4 fruit fly cellular contexts compared by ENCODE assay signal in genomic region chr3R:7947349-7947748, dm6.
TF ChIP-seq lines count a peak whose summit lies in the region.

No protein-coding gene starts in this region.

- TF ChIP-seq CTCF in whole organism, embryonic (GFP tag; optimal IDR thresholded peaks at IDR 0.05; lab: Kevin White, UChicago), result no peak

TF ChIP-seq in whole organism, adult, 20 proteins besides CTCF, POLR2A, EP300 and RAD21:
- TF ChIP-seq CG5204 (GFP tag; optimal IDR thresholded peaks at IDR 0.05; lab: Kevin White, UChicago) (no peak), kay (GFP tag; lab: Kevin White, UChicago; ENCODE audit: borderline replicate concordance) (peak; percentile 97), ovo (GFP tag; optimal IDR thresholded peaks at IDR 0.05; lab: Kevin White, UChicago) (no peak), CG1620 (GFP tag; optimal IDR thresholded peaks at IDR 0.05; lab: Kevin White, UChicago) (no peak), CG7045 (GFP tag; optimal IDR thresholded peaks at IDR 0.05; lab: Kevin White, UChicago) (peak; percentile 4), CG33017 (tag; optimal IDR thresholded peaks at IDR 0.05; lab: Kevin White, UChicago) (peak; percentile 40), cic (GFP tag; optimal IDR thresholded peaks at IDR 0.05; lab: Kevin White, UChicago) (peak; percentile 92), bab1 (GFP tag; optimal IDR thresholded peaks at IDR 0.05; lab: Kevin White, UChicago) (peak; percentile 50), Mnt (GFP tag; optimal IDR thresholded peaks at IDR 0.05; lab: Kevin White, UChicago) (peak; percentile 96), cnc (optimal IDR thresholded peaks at IDR 0.05; lab: Kevin White, UChicago) (no peak), toe (GFP tag; optimal IDR thresholded peaks at IDR 0.05; lab: Kevin White, UChicago) (peak; percentile 41), Clk (GFP tag; optimal IDR thresholded peaks at IDR 0.05; lab: Kevin White, UChicago) (peak; percentile 52), CG12768 (GFP tag; optimal IDR thresholded peaks at IDR 0.05; lab: Kevin White, UChicago) (peak; percentile 83), tj (GFP tag; optimal IDR thresholded peaks at IDR 0.05; lab: Kevin White, UChicago) (peak; percentile 80), CG7101 (tag; optimal IDR thresholded peaks at IDR 0.05; lab: Kevin White, UChicago) (peak; percentile 5), CG14711 (tag; optimal IDR thresholded peaks at IDR 0.05; lab: Kevin White, UChicago) (peak; percentile 18), CG11617 (GFP tag; optimal IDR thresholded peaks at IDR 0.05; lab: Kevin White, UChicago) (peak; percentile 24), Crg-1 (GFP tag; optimal IDR thresholded peaks at IDR 0.05; lab: Kevin White, UChicago) (no peak), Hr96 (GFP tag; optimal IDR thresholded peaks at IDR 0.05; lab: Kevin White, UChicago) (peak; percentile 44), pad (GFP tag; optimal IDR thresholded peaks at IDR 0.05; lab: Kevin White, UChicago) (peak; percentile 28)

TF ChIP-seq in whole organism, embryonic, 481 proteins besides CTCF, POLR2A, EP300 and RAD21:
- TF ChIP-seq cad (GFP tag; optimal IDR thresholded peaks at IDR 0.05; lab: Kevin White, UChicago), result no peak
- TF ChIP-seq al (GFP tag; IDR thresholded peaks at IDR 0.05; lab: Robert Waterston, UW), result no peak
- peak; percentile 22; the same call in 1 of the 3 replicates for TF ChIP-seq CG2199 (GFP tag; IDR thresholded peaks at IDR 0.05; lab: Robert Waterston, UW)
- peak; percentile 49 for TF ChIP-seq Nf-YB (GFP tag; optimal IDR thresholded peaks at IDR 0.05; lab: Kevin White, UChicago)
- TF ChIP-seq lola (GFP tag; optimal IDR thresholded peaks at IDR 0.05; lab: Kevin White, UChicago), result no peak
- TF ChIP-seq Drgx (GFP tag; IDR thresholded peaks at IDR 0.05; lab: Robert Waterston, UW), result peak; percentile 57; the same call in 1 of the 2 replicates
- no peak for TF ChIP-seq zfh2 (GFP tag; optimal IDR thresholded peaks at IDR 0.05; lab: Kevin White, UChicago)
- TF ChIP-seq cg (GFP tag; optimal IDR thresholded peaks at IDR 0.05; lab: Kevin White, UChicago), result peak; percentile 13
- peak in 1 of 2 experiments; percentile 25 for TF ChIP-seq Trl (optimal IDR thresholded peaks at IDR 0.05; lab: Kevin White, UChicago)
- no peak for TF ChIP-seq Trl (GFP tag; optimal IDR thresholded peaks at IDR 0.05; lab: Kevin White, UChicago)
- peak; percentile 20 for TF ChIP-seq twi (tag; optimal IDR thresholded peaks at IDR 0.05; lab: Kevin White, UChicago)
- TF ChIP-seq CG14441 (GFP tag; IDR thresholded peaks at IDR 0.05; lab: Robert Waterston, UW), result no peak

TF ChIP-seq in whole organism, prepupa, 60 proteins besides CTCF, POLR2A, EP300 and RAD21:
- TF ChIP-seq lz (GFP tag; optimal IDR thresholded peaks at IDR 0.05; lab: Kevin White, UChicago), result no peak
- TF ChIP-seq CG10669 (GFP tag; optimal IDR thresholded peaks at IDR 0.05; lab: Kevin White, UChicago), result no peak
- no peak for TF ChIP-seq CG3032 (tag; optimal IDR thresholded peaks at IDR 0.05; lab: Kevin White, UChicago)
- 0 out of 3 replicates have a peak, but pooled peaks have one; percentile 38 for TF ChIP-seq CG6163 (GFP tag; IDR thresholded peaks at IDR 0.05; lab: Robert Waterston, UW)
- peak; percentile 59; the same call in 2 of the 3 replicates for TF ChIP-seq CG8119 (GFP tag; IDR thresholded peaks at IDR 0.05; lab: Robert Waterston, UW)
- no peak for TF ChIP-seq dac (GFP tag; optimal IDR thresholded peaks at IDR 0.05; lab: Kevin White, UChicago)
- no peak for TF ChIP-seq CG8319 (GFP tag; optimal IDR thresholded peaks at IDR 0.05; lab: Kevin White, UChicago)
- no peak for TF ChIP-seq CG11762 (GFP tag; optimal IDR thresholded peaks at IDR 0.05; lab: Kevin White, UChicago; ENCODE audit: insufficient read depth)
- TF ChIP-seq fkh (GFP tag; optimal IDR thresholded peaks at IDR 0.05; lab: Kevin White, UChicago), result no peak
- TF ChIP-seq topi (GFP tag; optimal IDR thresholded peaks at IDR 0.05; lab: Kevin White, UChicago), result no peak
- TF ChIP-seq net (GFP tag; optimal IDR thresholded peaks at IDR 0.05; lab: Kevin White, UChicago), result peak; percentile 28
- TF ChIP-seq CG16779 (tag; optimal IDR thresholded peaks at IDR 0.05; lab: Kevin White, UChicago), result peak; percentile 30
- no peak for TF ChIP-seq cyc (GFP tag; optimal IDR thresholded peaks at IDR 0.05; lab: Kevin White, UChicago)
- TF ChIP-seq Eip78C (GFP tag; lab: Kevin White, UChicago), result peak; percentile 73
- TF ChIP-seq dsx (GFP tag; optimal IDR thresholded peaks at IDR 0.05; lab: Kevin White, UChicago; ENCODE audit: poor library complexity, severe bottlenecking), result peak; percentile 6
- peak; percentile 7 for TF ChIP-seq CG32006 (GFP tag; optimal IDR thresholded peaks at IDR 0.05; lab: Kevin White, UChicago)
- peak; percentile 23; the same call in 1 of the 2 replicates for TF ChIP-seq CG15336 (GFP tag; IDR thresholded peaks at IDR 0.05; lab: Robert Waterston, UW)
- TF ChIP-seq CG6276 (GFP tag; optimal IDR thresholded peaks at IDR 0.05; lab: Kevin White, UChicago), result peak; percentile 60
- TF ChIP-seq Lpt (GFP tag; optimal IDR thresholded peaks at IDR 0.05; lab: Kevin White, UChicago), result peak; percentile 30
- TF ChIP-seq CG6808 (GFP tag; optimal IDR thresholded peaks at IDR 0.05; lab: Kevin White, UChicago), result no peak
- no peak for TF ChIP-seq CG3919 (GFP tag; optimal IDR thresholded peaks at IDR 0.05; lab: Kevin White, UChicago)

TF ChIP-seq in whole organism, pupa, 21 proteins besides CTCF, POLR2A, EP300 and RAD21:
- TF ChIP-seq CG4496 (GFP tag; IDR thresholded peaks at IDR 0.05; lab: Robert Waterston, UW) (peak; percentile 37; the same call in 1 of the 3 replicates), CG12605 (GFP tag; IDR thresholded peaks at IDR 0.05; lab: Robert Waterston, UW) (peak; percentile 32; the same call in 1 of the 2 replicates), Ets98B (GFP tag; IDR thresholded peaks at IDR 0.05; lab: Robert Waterston, UW) (peak; percentile 31; the same call in 1 of the 2 replicates), D1 (tag; optimal IDR thresholded peaks at IDR 0.05; lab: Kevin White, UChicago) (no peak), CG8159 (tag; optimal IDR thresholded peaks at IDR 0.05; lab: Kevin White, UChicago) (no peak), CG17806 (tag; optimal IDR thresholded peaks at IDR 0.05; lab: Kevin White, UChicago) (no peak), gl (tag; optimal IDR thresholded peaks at IDR 0.05; lab: Kevin White, UChicago) (no peak), CG32121 (GFP tag; IDR thresholded peaks at IDR 0.05; lab: Robert Waterston, UW) (peak; percentile 68), fd96Ca (GFP tag; IDR thresholded peaks at IDR 0.05; lab: Robert Waterston, UW) (no peak), CG34367 (tag; optimal IDR thresholded peaks at IDR 0.05; lab: Kevin White, UChicago) (no peak), CG8301 (tag; optimal IDR thresholded peaks at IDR 0.05; lab: Kevin White, UChicago) (peak; percentile 15), Snoo (tag; optimal IDR thresholded peaks at IDR 0.05; lab: Kevin White, UChicago) (no peak), CG15710 (tag; optimal IDR thresholded peaks at IDR 0.05; lab: Kevin White, UChicago) (no peak), CG14655 (GFP tag; optimal IDR thresholded peaks at IDR 0.05; lab: Kevin White, UChicago) (peak; percentile 34), CG9948 (tag; optimal IDR thresholded peaks at IDR 0.05; lab: Kevin White, UChicago) (no peak), rn (GFP tag; IDR thresholded peaks at IDR 0.05; lab: Robert Waterston, UW) (no peak)
